Fruit fly (Drosophila melanogaster): ENCODE measurements around the gene sgll.

DNA sequence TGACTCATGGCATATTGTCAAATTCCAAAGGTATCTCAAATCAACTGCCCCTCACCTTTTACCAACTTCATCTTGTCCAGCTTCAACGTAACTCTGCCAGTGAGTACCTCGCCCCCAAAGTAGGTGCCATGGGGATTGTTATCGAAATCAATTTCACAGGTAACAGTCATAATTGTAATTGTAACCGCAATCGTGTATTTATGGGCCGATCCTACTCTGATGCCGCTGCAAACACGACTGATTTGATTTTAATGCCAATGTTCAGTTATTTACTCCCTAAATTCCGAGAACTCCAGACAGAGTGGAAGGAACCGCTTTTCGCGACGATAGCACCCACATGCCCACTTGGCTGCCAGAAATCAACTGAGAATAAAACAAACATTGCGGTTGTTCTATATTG, 24.5 kb upstream of the sgll start, which contains the start of gene CG18745:
- TF ChIP-seq pan (optimal IDR thresholded peaks at IDR 0.05) (no peak), Dll (optimal IDR thresholded peaks at IDR 0.05) (no peak), usp (GFP tag; optimal IDR thresholded peaks at IDR 0.05) (no peak)

Data from whole organism.